Worm (Caenorhabditis elegans): ENCODE measurements around the gene C04G2.5.

The C04G2.5 gene

DNA sequence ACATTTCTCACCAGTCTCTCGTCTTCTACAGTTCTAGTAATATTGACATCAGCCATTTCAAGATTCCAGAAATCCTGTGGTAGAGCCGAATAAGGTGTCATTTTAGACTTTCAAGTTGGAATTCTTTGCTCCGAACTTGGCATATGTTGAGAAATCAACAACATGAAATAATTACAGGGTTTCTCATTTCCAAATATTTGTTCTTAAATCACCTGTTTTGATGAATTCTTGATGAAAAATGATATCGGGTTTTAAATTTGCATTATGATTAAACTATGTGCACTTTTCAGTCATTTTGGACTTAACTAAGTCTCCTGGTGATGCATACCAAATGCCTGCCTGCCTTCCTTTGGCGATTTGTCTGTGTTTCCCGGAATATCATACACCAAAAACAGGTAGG lies 41.5 kb downstream of the C04G2.5 start, which contains the start of gene srv-12:
Gene srv-12 (minus strand): TSS at position 101 of the 400 bp plus-strand sequence.
- TF ChIP-seq aly-2 (tag; optimal IDR thresholded peaks at IDR 0.05) (no peak), efl-1 (optimal IDR thresholded peaks at IDR 0.05) (no peak), efl-1 (GFP tag; optimal IDR thresholded peaks at IDR 0.05 in 1 of 2) (no peak), egl-13 (tag; optimal IDR thresholded peaks at IDR 0.05) (no peak), sup-37 (GFP tag; optimal IDR thresholded peaks at IDR 0.05) (no peak), fos-1 (tag; optimal IDR thresholded peaks at IDR 0.05) (no peak), unc-62 (GFP tag; optimal IDR thresholded peaks at IDR 0.05) (no peak), vab-15 (tag; optimal IDR thresholded peaks at IDR 0.05) (no peak)

DNA sequence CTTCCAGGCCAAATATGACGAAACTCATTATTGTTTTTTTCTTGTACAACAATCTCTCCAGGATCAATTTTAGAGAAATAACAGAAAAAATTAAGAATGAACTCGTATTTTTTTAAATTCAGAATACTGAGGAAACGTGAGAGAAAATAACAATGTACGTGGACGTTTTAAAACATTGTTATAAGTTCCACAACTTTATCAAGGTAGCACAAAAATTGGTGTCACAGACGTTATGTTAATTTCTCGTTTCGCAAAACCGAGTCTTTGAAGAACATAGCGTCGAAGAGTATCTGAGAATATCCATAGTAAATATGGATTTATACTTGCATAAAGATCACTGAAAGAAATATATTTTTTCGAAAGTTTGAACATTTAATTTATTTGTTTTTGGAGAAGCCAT lies 44.0 kb downstream of the C04G2.5 start, which contains the start of gene T04B2.8:
Gene T04B2.8 (minus strand): TSS at position 101 of the 400 bp plus-strand sequence.
- TF ChIP-seq C16A3.4 (tag; optimal IDR thresholded peaks at IDR 0.05), result no peak
- TF ChIP-seq nhr-19 (GFP tag; conservative IDR thresholded peaks at IDR 0.05), result no peak
- no peak for TF ChIP-seq hlh-4 (tag; optimal IDR thresholded peaks at IDR 0.05)
- no peak for TF ChIP-seq aha-1 (tag; optimal IDR thresholded peaks at IDR 0.05)
- no peak for TF ChIP-seq lin-15B (tag; optimal IDR thresholded peaks at IDR 0.05)
- TF ChIP-seq ztf-4 (tag; optimal IDR thresholded peaks at IDR 0.05), result no peak
- no peak for TF ChIP-seq pax-3 (tag; optimal IDR thresholded peaks at IDR 0.05)
- TF ChIP-seq sptf-1 (tag; optimal IDR thresholded peaks at IDR 0.05), result no peak
- no peak for TF ChIP-seq aly-2 (tag; optimal IDR thresholded peaks at IDR 0.05)

DNA sequence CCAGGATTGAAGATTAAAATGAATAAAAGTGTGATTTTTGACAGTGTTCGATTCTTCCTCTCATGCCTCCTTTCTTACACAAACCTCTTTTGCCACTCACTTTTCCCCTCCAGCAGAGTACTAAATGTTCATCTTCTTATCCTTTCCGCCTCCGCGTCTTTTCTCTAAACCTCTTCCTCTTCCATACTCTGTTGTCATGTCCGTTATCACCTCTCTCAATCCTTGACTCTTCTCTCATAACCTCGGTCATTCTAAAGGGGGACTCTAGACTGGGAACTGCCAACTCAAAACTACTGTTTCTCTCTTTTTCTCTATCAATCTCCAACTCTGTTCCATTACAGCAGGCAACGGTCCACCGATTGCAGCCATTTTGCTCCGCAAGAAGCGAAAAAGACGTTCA lies 46.8 kb downstream of the C04G2.5 start:
- TF ChIP-seq blmp-1 (tag; optimal IDR thresholded peaks at IDR 0.05), result peak; percentile 18
- TF ChIP-seq lin-39 (tag; optimal IDR thresholded peaks at IDR 0.05), result no peak
- TF ChIP-seq rnt-1 (tag; optimal IDR thresholded peaks at IDR 0.05), result peak; percentile 25
- no peak for TF ChIP-seq hpl-2 (GFP tag; optimal IDR thresholded peaks at IDR 0.05)
- TF ChIP-seq efl-1 (optimal IDR thresholded peaks at IDR 0.05), result no peak
- TF ChIP-seq efl-1 (GFP tag; optimal IDR thresholded peaks at IDR 0.05 in 1 of 2), result peak in 1 of 2 experiments; percentile 59
- TF ChIP-seq tbx-2 (tag; optimal IDR thresholded peaks at IDR 0.05), result no peak
- no peak for TF ChIP-seq tlp-1 (tag; optimal IDR thresholded peaks at IDR 0.05)
- peak; percentile 72 for TF ChIP-seq lin-14 (GFP tag; optimal IDR thresholded peaks at IDR 0.05)

DNA sequence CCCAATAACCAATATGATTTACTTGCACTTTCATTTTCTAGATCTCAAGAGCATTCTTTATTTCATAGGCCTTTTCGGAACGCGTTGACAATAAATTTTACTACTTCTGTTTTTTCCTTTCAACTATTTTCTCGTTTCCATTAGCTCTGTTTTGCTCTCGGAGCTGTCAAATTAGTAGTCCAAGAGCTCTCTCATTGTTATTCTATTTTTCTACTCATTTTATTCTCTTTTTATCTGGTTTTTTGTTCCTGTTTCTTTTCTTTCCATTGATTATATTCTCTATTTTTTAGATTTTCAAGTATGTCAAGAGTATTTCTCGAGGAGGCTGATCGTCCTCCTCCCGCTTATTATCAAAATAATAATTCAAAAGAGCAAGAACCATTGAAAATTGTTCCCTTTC lies 48.0 kb downstream of the C04G2.5 start, which contains the start of gene T04B2.3:
Gene T04B2.3 (plus strand): TSS at position 301 of the 400 bp plus-strand sequence.
- no peak for TF ChIP-seq C04F5.9 (tag; optimal IDR thresholded peaks at IDR 0.05)
- no peak for TF ChIP-seq nhr-19 (GFP tag; conservative IDR thresholded peaks at IDR 0.05)
- TF ChIP-seq irx-1 (tag; optimal IDR thresholded peaks at IDR 0.05), result no peak
- no peak for TF ChIP-seq tbx-2 (tag; optimal IDR thresholded peaks at IDR 0.05)
- no peak for TF ChIP-seq ces-1 (GFP tag; optimal IDR thresholded peaks at IDR 0.05)
- no peak for TF ChIP-seq nhr-12 (tag; optimal IDR thresholded peaks at IDR 0.05)
- no peak for TF ChIP-seq pag-3 (tag; optimal IDR thresholded peaks at IDR 0.05; ENCODE audit: borderline replicate concordance, insufficient read depth)
- no peak for TF ChIP-seq swsn-7 (tag; optimal IDR thresholded peaks at IDR 0.05)
- no peak for TF ChIP-seq lin-14 (GFP tag; optimal IDR thresholded peaks at IDR 0.05)

DNA sequence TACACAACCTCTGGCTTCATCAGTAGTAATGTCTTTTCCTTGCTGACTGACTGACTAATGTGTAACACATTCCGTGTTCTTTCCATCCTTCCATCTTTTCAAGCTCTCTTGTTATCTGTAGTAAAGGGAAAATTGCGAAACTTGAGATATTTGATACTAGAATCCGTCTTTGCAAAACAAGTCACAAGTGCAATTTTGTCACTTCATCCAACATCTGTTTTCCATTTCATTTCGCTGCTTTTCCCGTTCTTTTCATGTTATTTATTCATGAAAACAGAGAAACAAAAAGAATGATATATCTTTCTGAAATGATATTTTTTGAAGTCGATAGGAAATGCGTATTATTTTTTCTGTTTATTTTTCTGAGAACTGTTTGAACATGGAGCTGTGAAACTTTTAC lies 49.1 kb downstream of the C04G2.5 start:
- peak; percentile 83 for TF ChIP-seq dsc-1 (tag; optimal IDR thresholded peaks at IDR 0.05)
- peak; percentile 58 for TF ChIP-seq fkh-4 (tag; optimal IDR thresholded peaks at IDR 0.05; ENCODE audit: borderline replicate concordance)
- peak; percentile 14 for TF ChIP-seq lin-14 (GFP tag; optimal IDR thresholded peaks at IDR 0.05)
- TF ChIP-seq jun-1 (tag; optimal IDR thresholded peaks at IDR 0.05), result no peak
- TF ChIP-seq unc-62 (GFP tag; optimal IDR thresholded peaks at IDR 0.05), result no peak
- no peak for TF ChIP-seq efl-3 (GFP tag; optimal IDR thresholded peaks at IDR 0.05)
